Fruit fly (Drosophila melanogaster) whole organism, embryonic: Measurements from ENCODE around the gene Gr32a.

Experiments used
- Antp ChIP-seq: fragments of 200-800 bp; sonication (Bioruptor generic); optimal IDR thresholded peaks from 3 replicates; lab custom pipeline; 2016; ENCODE audit warnings: missing biosample characterization, missing genetic modification characterization
- Awh ChIP-seq: fragments of 200-800 bp; sonication (Bioruptor generic); IDR thresholded peaks from 2 replicates; pipeline ENCODE4, ENCODE4 v1.3.6; 2022; ENCODE audit warnings: missing biosample characterization, missing genetic modification characterization
- CG10366 ChIP-seq: fragments of 200-800 bp; sonication (Bioruptor generic); IDR thresholded peaks from 2 replicates; pipeline ENCODE4 v1.3.6; 2022; ENCODE audit warnings: missing biosample characterization, missing genetic modification characterization
- CG11695 ChIP-seq: fragments of 200-800 bp; sonication (Bioruptor generic); IDR thresholded peaks from 3 replicates; pipeline ENCODE4 v1.3.6; 2022; ENCODE audit warnings: missing biosample characterization, missing genetic modification characterization
- CG12942 ChIP-seq: fragments of 200-800 bp; sonication (Bioruptor generic); optimal IDR thresholded peaks from 3 replicates; lab custom pipeline; 2016; ENCODE audit warnings: missing biosample characterization, missing genetic modification characterization
- CG13287 ChIP-seq: fragments of 200-800 bp; sonication (Bioruptor generic); IDR thresholded peaks from 2 replicates; pipeline ENCODE4 v1.3.6; 2022; ENCODE audit warnings: missing biosample characterization, missing genetic modification characterization; ENCODE audit not compliant: partially characterized antibody
- CG15011 ChIP-seq: fragments of 200-800 bp; sonication (Bioruptor generic); optimal IDR thresholded peaks from 3 replicates; lab custom pipeline; 2018; ENCODE audit warnings: missing biosample characterization, mild to moderate bottlenecking, missing genetic modification characterization
- CG1529 ChIP-seq: fragments of 200-800 bp; sonication (Bioruptor generic); optimal IDR thresholded peaks from 3 replicates; lab custom pipeline; 2018; ENCODE audit warnings: missing biosample characterization, missing genetic modification characterization
- CG15514 ChIP-seq: fragments of 200-800 bp; sonication (Bioruptor generic); optimal IDR thresholded peaks from 3 replicates; lab custom pipeline; 2017; ENCODE audit warnings: missing biosample characterization, missing genetic modification characterization, mild to moderate bottlenecking, moderate library complexity, missing genetic modification reagents
- CG15601 ChIP-seq: fragments of 200-800 bp; sonication (Bioruptor generic); optimal IDR thresholded peaks from 3 replicates; lab custom pipeline; 2019; ENCODE audit warnings: missing biosample characterization, mild to moderate bottlenecking, missing genetic modification characterization, moderate library complexity
- CG15696 ChIP-seq: fragments of 200-800 bp; sonication (Bioruptor generic); optimal IDR thresholded peaks from 2 replicates; lab custom pipeline; 2019; ENCODE audit warnings: missing biosample characterization, mild to moderate bottlenecking, missing genetic modification characterization, moderate library complexity
- CG17186 ChIP-seq: fragments of 200-800 bp; sonication (Bioruptor generic); optimal IDR thresholded peaks from 3 replicates; lab custom pipeline; 2017; ENCODE audit warnings: missing biosample characterization, missing genetic modification reagents, missing genetic modification characterization
- CG31388 ChIP-seq: fragments of 200-800 bp; sonication (Bioruptor generic); optimal IDR thresholded peaks from 2 replicates; lab custom pipeline; 2016; ENCODE audit warnings: missing biosample characterization, missing genetic modification characterization
- CG34224 ChIP-seq: fragments of 200-800 bp; sonication (Bioruptor generic); IDR thresholded peaks from 3 replicates; pipeline ENCODE4 v1.3.6; 2022; ENCODE audit warnings: missing biosample characterization, missing genetic modification characterization; ENCODE audit not compliant: partially characterized antibody
- CG34376 ChIP-seq: fragments of 200-800 bp; sonication (Bioruptor generic); optimal IDR thresholded peaks from 2 replicates; lab custom pipeline; 2018; ENCODE audit warnings: missing biosample characterization, mild to moderate bottlenecking, missing genetic modification characterization
- CG34422 ChIP-seq: fragments of 200-800 bp; sonication (Bioruptor generic); IDR thresholded peaks from 3 replicates; pipeline ENCODE4 v1.3.6; 2022; ENCODE audit warnings: missing biosample characterization, missing genetic modification characterization
- CG4730 ChIP-seq: fragments of 200-800 bp; sonication (Bioruptor generic); IDR thresholded peaks from 2 replicates; pipeline ENCODE4 v1.3.6; 2022; ENCODE audit warnings: missing biosample characterization, missing genetic modification characterization
- CG6254 ChIP-seq: fragments of 200-800 bp; sonication (Bioruptor generic); optimal IDR thresholded peaks from 3 replicates; lab custom pipeline; 2017; ENCODE audit warnings: mild to moderate bottlenecking, missing biosample characterization, missing genetic modification reagents, missing genetic modification characterization
- CG6689 ChIP-seq: fragments of 200-800 bp; sonication (Bioruptor generic); IDR thresholded peaks from 2 replicates; pipeline ENCODE4 v1.3.6; 2022; ENCODE audit warnings: missing biosample characterization, missing genetic modification characterization
- CG6765 ChIP-seq: fragments of 200-800 bp; sonication (Bioruptor generic); optimal IDR thresholded peaks from 3 replicates; lab custom pipeline; 2017; ENCODE audit warnings: missing biosample characterization, mild to moderate bottlenecking, missing genetic modification characterization
- CG7745 ChIP-seq: fragments of 200-800 bp; sonication (Bioruptor generic); optimal IDR thresholded peaks from 2 replicates; lab custom pipeline; 2018; ENCODE audit warnings: missing biosample characterization, mild to moderate bottlenecking, missing genetic modification characterization, moderate library complexity
- CG8281 ChIP-seq: fragments of 200-800 bp; sonication (Bioruptor generic); optimal IDR thresholded peaks from 2 replicates; lab custom pipeline; 2018; ENCODE audit warnings: missing biosample characterization, mild to moderate bottlenecking, missing genetic modification characterization, moderate library complexity
- CG8944 ChIP-seq: fragments of 200-800 bp; sonication (Bioruptor generic); optimal IDR thresholded peaks from 3 replicates; lab custom pipeline; 2016; ENCODE audit warnings: missing biosample characterization, missing genetic modification characterization
- CG9932 ChIP-seq: fragments of 200-800 bp; sonication (Bioruptor generic); IDR thresholded peaks from 2 replicates; pipeline ENCODE4 v1.3.6; 2022; ENCODE audit warnings: missing biosample characterization, missing genetic modification characterization
- D ChIP-seq, 2 experiments: fragments of 200-800 bp in 1 of 2; fragments of >200 bp in 1 of 2; sonication (Bioruptor generic) in 1 of 2; optimal IDR thresholded peaks; 2 replicates in 1 of 2; 3 replicates in 1 of 2; lab custom pipeline; 2017; ENCODE audit warnings: mild to moderate bottlenecking in 1 of 2, missing biosample characterization in 1 of 2, missing genetic modification characterization in 1 of 2, missing genetic modification reagents in 1 of 2
- Dfd ChIP-seq, 2 experiments: fragments of >200 bp; optimal IDR thresholded peaks; 2 replicates each; lab custom pipeline; 2017; ENCODE audit warnings: missing biosample characterization in 2 of 2, missing genetic modification characterization in 2 of 2
- Gug ChIP-seq: fragments of 200-800 bp; sonication (Bioruptor generic); IDR thresholded peaks from 4 replicates; pipeline ENCODE4 v1.3.6; 2022; ENCODE audit warnings: missing biosample characterization, missing genetic modification characterization
- MESR4 ChIP-seq: fragments of 200-800 bp; sonication (Bioruptor generic); optimal IDR thresholded peaks from 2 replicates; lab custom pipeline; 2018; ENCODE audit warnings: missing biosample characterization, mild to moderate bottlenecking, missing genetic modification characterization, moderate library complexity
- TFAM ChIP-seq: fragments of 200-800 bp; sonication (Bioruptor generic); optimal IDR thresholded peaks from 2 replicates; lab custom pipeline; 2017; ENCODE audit warnings: missing biosample characterization, missing genetic modification characterization, inconsistent platforms
- Usf ChIP-seq: fragments of 200-800 bp; sonication (Bioruptor generic); optimal IDR thresholded peaks from 2 replicates; lab custom pipeline; 2017; ENCODE audit warnings: missing genotype, missing biosample characterization, missing genetic modification characterization
- bcd ChIP-seq: fragments of 200-800 bp; sonication (Bioruptor generic); optimal IDR thresholded peaks from 2 replicates; lab custom pipeline; 2017; ENCODE audit warnings: missing biosample characterization, mild to moderate bottlenecking, missing genetic modification characterization
- chif ChIP-seq, 2 experiments: fragments of 200-800 bp; sonication (Bioruptor generic); optimal IDR thresholded peaks; 3 replicates each; lab custom pipeline; 2016; ENCODE audit warnings: missing biosample characterization in 2 of 2, missing genetic modification characterization in 2 of 2
- dm ChIP-seq: fragments of 200-800 bp; sonication (Bioruptor generic); optimal IDR thresholded peaks from 3 replicates; lab custom pipeline; 2016; ENCODE audit warnings: missing biosample characterization, missing genetic modification characterization
- eyg ChIP-seq: fragments of 200-800 bp; sonication (Bioruptor generic); optimal IDR thresholded peaks from 3 replicates; lab custom pipeline; 2016; ENCODE audit warnings: missing biosample characterization, missing genetic modification characterization
- fd3F ChIP-seq: fragments of 200-800 bp; sonication (Bioruptor generic); optimal IDR thresholded peaks from 2 replicates; lab custom pipeline; 2018; ENCODE audit warnings: missing biosample characterization, mild to moderate bottlenecking, missing genetic modification characterization, moderate library complexity
- fd64A ChIP-seq: fragments of 200-800 bp; sonication (Bioruptor generic); optimal IDR thresholded peaks from 3 replicates; lab custom pipeline; 2018; ENCODE audit warnings: missing biosample characterization, mild to moderate bottlenecking, missing genetic modification characterization
- gem ChIP-seq: fragments of 200-800 bp; sonication (Bioruptor generic); optimal IDR thresholded peaks from 2 replicates; lab custom pipeline; 2019; ENCODE audit warnings: missing biosample characterization, mild to moderate bottlenecking, missing genetic modification characterization, moderate library complexity
- hkb ChIP-seq, 2 experiments: fragments of 200-800 bp in 1 of 2; fragments of >200 bp in 1 of 2; sonication (Bioruptor generic) in 1 of 2; IDR thresholded peaks in 1 of 2; optimal IDR thresholded peaks in 1 of 2; 2 replicates each; pipeline versions ENCODE4 v1.3.6 to Lab custom; 2017 to 2022; ENCODE audit warnings: missing biosample characterization in 1 of 2, missing genetic modification characterization in 1 of 2
- hth ChIP-seq: fragments of >200 bp; optimal IDR thresholded peaks from 2 replicates; lab custom pipeline; 2017; ENCODE audit warnings: inconsistent platforms
- insv ChIP-seq, 2 experiments: fragments of 200-800 bp; sonication (Bioruptor generic); optimal IDR thresholded peaks; 3 replicates each; lab custom pipeline; 2016 to 2018; ENCODE audit warnings: missing biosample characterization in 2 of 2, missing genetic modification characterization in 2 of 2
- lbe ChIP-seq: fragments of 200-800 bp; sonication (Bioruptor generic); optimal IDR thresholded peaks from 2 replicates; lab custom pipeline; 2016; ENCODE audit warnings: missing biosample characterization, mild to moderate bottlenecking, missing genetic modification characterization
- lilli ChIP-seq: fragments of 200-800 bp; sonication (Bioruptor generic); optimal IDR thresholded peaks from 3 replicates; lab custom pipeline; 2016; ENCODE audit warnings: missing biosample characterization, missing genetic modification characterization
- luna ChIP-seq: fragments of 200-800 bp; sonication (Bioruptor generic); optimal IDR thresholded peaks from 2 replicates; lab custom pipeline; 2016; ENCODE audit warnings: missing biosample characterization, missing genetic modification characterization
- nmo ChIP-seq: fragments of 200-800 bp; sonication (Bioruptor generic); optimal IDR thresholded peaks from 2 replicates; lab custom pipeline; 2018; ENCODE audit warnings: missing biosample characterization, mild to moderate bottlenecking, missing genetic modification characterization, moderate library complexity
- pnt ChIP-seq: fragments of 200-800 bp; sonication (Bioruptor generic); optimal IDR thresholded peaks from 3 replicates; lab custom pipeline; 2016; ENCODE audit warnings: missing biosample characterization, missing genetic modification characterization
- pzg ChIP-seq: fragments of 200-800 bp; sonication (Bioruptor generic); optimal IDR thresholded peaks from 3 replicates; lab custom pipeline; 2018; ENCODE audit warnings: missing biosample characterization, mild to moderate bottlenecking, missing genetic modification characterization, moderate library complexity
- sisA ChIP-seq: fragments of 200-800 bp; sonication (Bioruptor generic); IDR thresholded peaks from 2 replicates; pipeline ENCODE4 v1.3.6; 2022; ENCODE audit warnings: missing biosample characterization, missing genetic modification characterization
- tap ChIP-seq: fragments of 200-800 bp; optimal IDR thresholded peaks from 3 replicates; lab custom pipeline; 2019; ENCODE audit warnings: missing biosample characterization, mild to moderate bottlenecking, missing genetic modification characterization, moderate library complexity
- unpg ChIP-seq: fragments of 200-800 bp; sonication (Bioruptor generic); optimal IDR thresholded peaks from 3 replicates; lab custom pipeline; 2018; ENCODE audit warnings: missing biosample characterization, mild to moderate bottlenecking, missing genetic modification characterization, moderate library complexity
- zfh1 ChIP-seq: fragments of 200-800 bp; sonication (Bioruptor generic); IDR thresholded peaks from 3 replicates; pipeline ENCODE4 v1.3.6; 2022; ENCODE audit warnings: missing biosample characterization, missing genetic modification characterization

Gene Gr32a

dm6 chr2L:11086357-11086924 lies 27.4 kb upstream of the Gr32a start, which contains the start of gene CG16854 (continued):
- TF ChIP-seq D (optimal IDR thresholded peaks at IDR 0.05; lab: Kevin White, UChicago): no peak
- TF ChIP-seq D (GFP tag; optimal IDR thresholded peaks at IDR 0.05; lab: Kevin White, UChicago): no peak
- TF ChIP-seq CG12942: no peak
- TF ChIP-seq pnt (GFP tag; lab: Kevin White, UChicago): no peak
- no peak for TF ChIP-seq Awh (GFP tag; lab: Robert Waterston, UW)
- TF ChIP-seq bcd: peak; percentile 17
- TF ChIP-seq chif (GFP tag; optimal IDR thresholded peaks at IDR 0.05; lab: Kevin White, UChicago): no peak
- no peak for TF ChIP-seq CG34376 (GFP tag; lab: Kevin White, UChicago)
- TF ChIP-seq CG4730 (GFP tag; lab: Robert Waterston, UW): no peak
- no peak for TF ChIP-seq Usf (GFP tag; lab: Kevin White, UChicago)
- TF ChIP-seq CG15696 (tag; lab: Kevin White, UChicago): no peak
- no peak for TF ChIP-seq CG34422 (GFP tag; lab: Robert Waterston, UW)
- TF ChIP-seq unpg: no peak
- TF ChIP-seq MESR4 (GFP tag; lab: Kevin White, UChicago): no peak
- no peak for TF ChIP-seq tap (tag; lab: Kevin White, UChicago)
- TF ChIP-seq insv (GFP tag; optimal IDR thresholded peaks at IDR 0.05; lab: Kevin White, UChicago): no peak
- no peak for TF ChIP-seq sisA (GFP tag; lab: Robert Waterston, UW)
- no peak for TF ChIP-seq CG17186 (GFP tag; lab: Kevin White, UChicago)
- TF ChIP-seq CG11695 (GFP tag; lab: Robert Waterston, UW): no peak
- TF ChIP-seq CG6254: no peak
- no peak for TF ChIP-seq fd3F
- TF ChIP-seq CG8944: no peak
- no peak for TF ChIP-seq lbe (GFP tag; lab: Kevin White, UChicago)
- TF ChIP-seq gem (tag; lab: Kevin White, UChicago): peak; percentile 34
- peak; percentile 27 for TF ChIP-seq pzg (GFP tag; lab: Kevin White, UChicago)
- TF ChIP-seq CG15011 (GFP tag; lab: Kevin White, UChicago): no peak
- no peak for TF ChIP-seq CG7745 (tag; lab: Kevin White, UChicago)
- TF ChIP-seq CG13287 (GFP tag; lab: Robert Waterston, UW): no peak
- no peak for TF ChIP-seq luna (GFP tag; lab: Kevin White, UChicago)
- no peak for TF ChIP-seq CG8281 (tag; lab: Kevin White, UChicago)
- TF ChIP-seq Antp: no peak
- TF ChIP-seq CG1529 (GFP tag; lab: Kevin White, UChicago): no peak
- TF ChIP-seq hth (lab: Kevin White, UChicago): no peak
- TF ChIP-seq CG9932 (GFP tag; lab: Robert Waterston, UW): peak; percentile 41
- TF ChIP-seq CG10366 (GFP tag; lab: Robert Waterston, UW): peak; percentile 9; the same call in 1 of the 2 replicates
- peak; percentile 29 for TF ChIP-seq lilli (GFP tag; lab: Kevin White, UChicago)
- TF ChIP-seq CG34224 (GFP tag; lab: Robert Waterston, UW): no peak
- TF ChIP-seq TFAM: no peak
- TF ChIP-seq CG6765 (GFP tag; lab: Kevin White, UChicago): no peak
- no peak for TF ChIP-seq eyg
- TF ChIP-seq dm: no peak
- TF ChIP-seq Gug: peak; percentile 18; the same call in 1 of the 4 replicates
- no peak for TF ChIP-seq hkb (optimal IDR thresholded peaks at IDR 0.05; lab: Kevin White, UChicago)
- no peak; the same call in 1 of the 2 replicates for TF ChIP-seq hkb (GFP tag; IDR thresholded peaks at IDR 0.05; lab: Robert Waterston, UW)
- TF ChIP-seq CG15601: no peak
- no peak for TF ChIP-seq CG31388 (GFP tag; lab: Kevin White, UChicago)
- TF ChIP-seq CG6689 (GFP tag; lab: Robert Waterston, UW): no peak
- TF ChIP-seq nmo: no peak
- TF ChIP-seq zfh1 (GFP tag; lab: Robert Waterston, UW): no peak
- no peak for TF ChIP-seq Dfd (GFP tag; optimal IDR thresholded peaks at IDR 0.05; lab: Kevin White, UChicago)
- no peak for TF ChIP-seq fd64A (GFP tag; lab: Kevin White, UChicago)
- TF ChIP-seq CG15514 (GFP tag; lab: Kevin White, UChicago): peak; percentile 32
